Fruit fly (Drosophila melanogaster): Measurements from ENCODE around the gene Cyp6d5.

Cyp6d5 gene

DNA sequence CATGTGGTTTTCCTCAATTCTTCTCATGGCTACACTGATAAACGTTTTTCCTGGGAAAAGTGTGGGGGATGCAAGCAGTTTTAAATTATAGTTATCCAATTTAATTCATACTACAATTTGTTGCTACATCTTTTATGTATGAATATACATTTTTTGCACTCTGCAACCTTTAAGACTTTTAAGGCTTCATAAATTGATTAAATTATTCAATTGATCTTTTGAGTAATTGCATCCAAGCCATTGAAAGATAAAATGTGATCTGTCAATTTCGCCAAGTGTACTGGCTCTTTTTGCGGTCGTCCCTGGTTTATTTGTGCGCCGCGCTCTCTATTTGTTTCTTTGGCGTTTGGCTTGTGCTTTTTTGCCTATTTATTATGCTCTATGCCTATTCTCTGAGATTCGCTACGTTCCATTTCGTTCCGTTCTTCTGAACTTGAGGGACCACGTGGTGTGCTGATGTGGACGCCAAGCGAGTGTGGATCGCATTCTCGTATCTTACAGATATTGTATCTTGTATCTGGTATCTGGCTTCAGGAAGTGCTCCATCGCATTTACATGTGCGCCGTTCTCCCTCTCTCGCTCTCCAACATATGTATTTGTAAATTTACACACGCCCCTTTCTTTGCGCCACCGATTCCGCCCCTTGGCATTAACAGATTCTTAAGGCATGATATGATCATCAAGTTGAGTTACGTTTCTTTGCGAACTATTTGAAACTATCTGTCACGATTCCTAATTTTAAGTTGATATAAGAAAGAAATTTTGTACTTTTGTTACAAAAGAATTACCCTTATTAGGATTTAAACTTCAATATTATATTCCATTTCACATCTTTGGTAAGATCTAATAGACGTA is 23.4 kb downstream of the Cyp6d5 start (continued):
- TF ChIP-seq zen2 (GFP tag; IDR thresholded peaks at IDR 0.05; ENCODE audit: partially characterized antibody), result no peak
- peak; percentile 75 for TF ChIP-seq phol (tag; optimal IDR thresholded peaks at IDR 0.05)
- peak; percentile 72 for TF ChIP-seq Chrac-16 (GFP tag; optimal IDR thresholded peaks at IDR 0.05)
- peak; percentile 73 for TF ChIP-seq CG2712 (tag; optimal IDR thresholded peaks at IDR 0.05)
- peak; percentile 29 to 79 for TF ChIP-seq Trl (optimal IDR thresholded peaks at IDR 0.05)
- peak; percentile 75 for TF ChIP-seq Trl (GFP tag; optimal IDR thresholded peaks at IDR 0.05)
- peak; percentile 33 for TF ChIP-seq ttk (GFP tag; IDR thresholded peaks at IDR 0.05)
- TF ChIP-seq CG31365 (tag; optimal IDR thresholded peaks at IDR 0.05), result peak; percentile 20
- peak; percentile 95 for TF ChIP-seq CG3847 (GFP tag; IDR thresholded peaks at IDR 0.05)
- peak; percentile 76 for TF ChIP-seq Sox100B (GFP tag; optimal IDR thresholded peaks at IDR 0.05)
- peak; percentile 82 for TF ChIP-seq her (GFP tag; optimal IDR thresholded peaks at IDR 0.05)
- TF ChIP-seq bcd (GFP tag; optimal IDR thresholded peaks at IDR 0.05), result peak; percentile 89
- TF ChIP-seq ara (GFP tag; IDR thresholded peaks at IDR 0.05), result no peak; the same call in 1 of the 2 replicates
- peak; percentile 85 for TF ChIP-seq dmrt99B (tag; optimal IDR thresholded peaks at IDR 0.05)
- peak; percentile 58 for TF ChIP-seq CG6654 (GFP tag; optimal IDR thresholded peaks at IDR 0.05)
- peak; percentile 87; the same call in 2 of the 4 replicates for TF ChIP-seq chinmo (GFP tag; IDR thresholded peaks at IDR 0.05; ENCODE audit: partially characterized antibody)
- TF ChIP-seq sna (GFP tag; IDR thresholded peaks at IDR 0.05; ENCODE audit: partially characterized antibody), result no peak
- peak; percentile 82 for TF ChIP-seq CG12071 (GFP tag; optimal IDR thresholded peaks at IDR 0.05)
- TF ChIP-seq psq (GFP tag; optimal IDR thresholded peaks at IDR 0.05), result peak; percentile 70
- peak; percentile 90 for TF ChIP-seq Hsf (GFP tag; optimal IDR thresholded peaks at IDR 0.05)
- TF ChIP-seq CHES-1-like (GFP tag; optimal IDR thresholded peaks at IDR 0.05), result peak; percentile 83
- TF ChIP-seq Nf-YA (GFP tag; IDR thresholded peaks at IDR 0.05), result no peak
- TF ChIP-seq CG12104 (GFP tag; optimal IDR thresholded peaks at IDR 0.05), result peak; percentile 87
- TF ChIP-seq Sry-β (GFP tag; optimal IDR thresholded peaks at IDR 0.05), result no peak
- TF ChIP-seq CG11504 (tag; optimal IDR thresholded peaks at IDR 0.05), result peak; percentile 85
- peak; percentile 24 for TF ChIP-seq wek (GFP tag; optimal IDR thresholded peaks at IDR 0.05)
- TF ChIP-seq Taf1 (GFP tag; IDR thresholded peaks at IDR 0.05), result peak; percentile 88
- no peak for TF ChIP-seq lov (optimal IDR thresholded peaks at IDR 0.05)
- TF ChIP-seq lov (GFP tag; IDR thresholded peaks at IDR 0.05), result no peak
- TF ChIP-seq esg (GFP tag; conservative IDR thresholded peaks at IDR 0.05), result peak; percentile 80
- TF ChIP-seq zen (tag; optimal IDR thresholded peaks at IDR 0.05), result peak; percentile 23
- peak in 1 of 2 experiments; percentile 33 for TF ChIP-seq insv (GFP tag; optimal IDR thresholded peaks at IDR 0.05)
- TF ChIP-seq Doc2 (GFP tag; IDR thresholded peaks at IDR 0.05), result peak; percentile 40; the same call in 1 of the 2 replicates
- no peak for TF ChIP-seq HLH4C (GFP tag; IDR thresholded peaks at IDR 0.05; ENCODE audit: partially characterized antibody)
- no peak for TF ChIP-seq CG5953 (GFP tag; IDR thresholded peaks at IDR 0.05)
- TF ChIP-seq Drgx (GFP tag; IDR thresholded peaks at IDR 0.05), result peak; percentile 94
- TF ChIP-seq chn (GFP tag; optimal IDR thresholded peaks at IDR 0.05), result peak; percentile 60
- no peak for TF ChIP-seq lola (GFP tag; optimal IDR thresholded peaks at IDR 0.05)
- no peak for TF ChIP-seq CG9797 (GFP tag; optimal IDR thresholded peaks at IDR 0.05)
- TF ChIP-seq Ssrp (tag; optimal IDR thresholded peaks at IDR 0.05), result peak; percentile 64
- peak; percentile 48 for TF ChIP-seq CG2116 (GFP tag; optimal IDR thresholded peaks at IDR 0.05)
- peak; percentile 71 for TF ChIP-seq pb (GFP tag; optimal IDR thresholded peaks at IDR 0.05)
- TF ChIP-seq Hand (GFP tag; optimal IDR thresholded peaks at IDR 0.05), result peak; percentile 86
- peak; percentile 95 for TF ChIP-seq dysf (GFP tag; IDR thresholded peaks at IDR 0.05)
- peak; percentile 14 for TF ChIP-seq CG8089 (GFP tag; optimal IDR thresholded peaks at IDR 0.05)
- TF ChIP-seq Mad (GFP tag; optimal IDR thresholded peaks at IDR 0.05), result peak; percentile 74
- no peak for TF ChIP-seq Bgb (GFP tag; IDR thresholded peaks at IDR 0.05; ENCODE audit: partially characterized antibody)
- TF ChIP-seq tgo (GFP tag; IDR thresholded peaks at IDR 0.05), result peak; percentile 89
- TF ChIP-seq CG8924 (tag; optimal IDR thresholded peaks at IDR 0.05), result peak; percentile 85

Measured in whole organism, embryonic.